Fruit fly (Drosophila melanogaster): Measurements from ENCODE around the gene pira.

The pira gene

DNA sequence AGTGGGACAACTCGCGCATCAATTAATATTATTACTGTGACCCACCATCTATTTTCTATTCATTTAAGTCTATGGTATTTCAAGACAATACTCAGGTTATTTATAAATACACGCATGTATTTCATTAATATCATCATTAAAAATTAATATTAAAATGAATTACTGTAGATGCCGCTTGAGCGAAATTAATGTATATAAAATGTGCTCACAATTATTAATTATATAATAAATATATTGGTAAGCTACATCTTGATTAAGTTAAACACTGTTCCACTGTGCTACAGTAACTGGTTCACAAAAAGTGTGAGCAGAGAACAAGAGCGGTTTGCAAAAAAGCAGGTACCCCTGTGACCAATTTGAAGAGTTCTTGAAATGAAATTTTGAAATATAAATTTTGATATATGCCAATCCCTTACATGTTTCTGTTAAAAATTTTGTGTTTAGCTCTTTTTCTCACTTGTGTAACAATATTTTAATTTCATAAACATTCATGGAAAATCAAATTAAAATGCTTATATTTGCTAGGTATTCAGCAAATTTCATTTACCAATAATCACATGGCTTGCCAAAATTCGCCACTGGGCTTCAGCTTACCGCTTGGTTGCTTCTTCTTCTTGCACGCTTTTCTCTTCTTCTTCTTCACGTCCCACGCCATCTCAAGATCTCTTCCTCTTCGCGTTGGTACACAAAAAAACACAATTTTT is 12.3 kb downstream of the pira start (continued):
- TF ChIP-seq mirr (GFP tag; optimal IDR thresholded peaks at IDR 0.05) = peak; percentile 99
- no peak for TF ChIP-seq CG2129 (GFP tag; IDR thresholded peaks at IDR 0.05; ENCODE audit: partially characterized antibody)
- peak; percentile 95 for TF ChIP-seq Adf1 (GFP tag; IDR thresholded peaks at IDR 0.05)
- TF ChIP-seq CG7839 (tag; optimal IDR thresholded peaks at IDR 0.05) = peak; percentile 100
- TF ChIP-seq CG7372 (GFP tag; IDR thresholded peaks at IDR 0.05) = peak; percentile 100
- TF ChIP-seq Sox102F (GFP tag; optimal IDR thresholded peaks at IDR 0.05) = peak; percentile 100
- TF ChIP-seq CG2116 (GFP tag; optimal IDR thresholded peaks at IDR 0.05) = peak; percentile 95
- peak; percentile 99 for TF ChIP-seq CG4820 (GFP tag; optimal IDR thresholded peaks at IDR 0.05)
- no peak for TF ChIP-seq Trl (optimal IDR thresholded peaks at IDR 0.05)
- peak; percentile 100 for TF ChIP-seq Trl (GFP tag; optimal IDR thresholded peaks at IDR 0.05)
- TF ChIP-seq CG6791 (GFP tag; IDR thresholded peaks at IDR 0.05; ENCODE audit: partially characterized antibody) = 0 out of 3 replicates have a peak, but pooled peaks have one; percentile 50
- TF ChIP-seq ase (GFP tag; IDR thresholded peaks at IDR 0.05) = peak; percentile 99
- peak; percentile 80 for TF ChIP-seq pfk (GFP tag; optimal IDR thresholded peaks at IDR 0.05)
- peak; percentile 99 for TF ChIP-seq CG14710 (tag; optimal IDR thresholded peaks at IDR 0.05)
- peak; percentile 100 for TF ChIP-seq Fer1 (GFP tag; optimal IDR thresholded peaks at IDR 0.05)
- TF ChIP-seq CG5953 (GFP tag; IDR thresholded peaks at IDR 0.05) = peak; percentile 99
- TF ChIP-seq CG2678 (tag; optimal IDR thresholded peaks at IDR 0.05) = peak; percentile 100
- TF ChIP-seq onecut (GFP tag; IDR thresholded peaks at IDR 0.05) = peak; percentile 97
- peak; percentile 100 for TF ChIP-seq klu (GFP tag; IDR thresholded peaks at IDR 0.05)

DNA sequence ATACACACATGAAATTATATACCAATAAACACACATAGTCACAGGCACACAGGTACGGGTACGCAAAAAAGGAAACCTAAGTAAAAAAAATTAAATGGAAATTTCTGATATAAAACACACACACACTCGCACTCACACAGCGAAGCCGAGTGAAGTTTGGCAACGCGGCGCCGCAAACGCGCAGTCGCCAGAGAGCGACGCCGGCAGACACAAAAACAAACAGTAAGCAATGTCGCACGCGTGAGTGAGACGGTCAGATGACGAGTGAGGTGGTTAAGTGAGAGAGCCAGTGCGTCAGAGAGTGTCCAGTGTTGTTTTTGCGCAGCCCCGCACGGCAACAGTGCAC is 12.9 kb downstream of the pira start:
- TF ChIP-seq CG3995 (GFP tag; optimal IDR thresholded peaks at IDR 0.05) = no peak
- TF ChIP-seq CG7745 (tag; optimal IDR thresholded peaks at IDR 0.05) = peak; percentile 42
- no peak for TF ChIP-seq Asciz (GFP tag; optimal IDR thresholded peaks at IDR 0.05)
- peak; percentile 37 for TF ChIP-seq CG4360 (GFP tag; IDR thresholded peaks at IDR 0.05)
- no peak for TF ChIP-seq Doc2 (GFP tag; IDR thresholded peaks at IDR 0.05)
- TF ChIP-seq CG3281 (GFP tag; optimal IDR thresholded peaks at IDR 0.05) = no peak
- no peak for TF ChIP-seq schlank (tag; optimal IDR thresholded peaks at IDR 0.05)
- no peak for TF ChIP-seq CG7963 (GFP tag; IDR thresholded peaks at IDR 0.05; ENCODE audit: partially characterized antibody)
- TF ChIP-seq CG10462 (GFP tag; optimal IDR thresholded peaks at IDR 0.05) = no peak
- no peak for TF ChIP-seq caup (GFP tag; optimal IDR thresholded peaks at IDR 0.05; ENCODE audit: severe bottlenecking)
- TF ChIP-seq cg (GFP tag; optimal IDR thresholded peaks at IDR 0.05) = peak; percentile 89
- TF ChIP-seq chinmo (GFP tag; IDR thresholded peaks at IDR 0.05; ENCODE audit: partially characterized antibody) = peak; percentile 95
- no peak for TF ChIP-seq grn (GFP tag; optimal IDR thresholded peaks at IDR 0.05)
- no peak for TF ChIP-seq CG3065 (GFP tag; optimal IDR thresholded peaks at IDR 0.05)
- TF ChIP-seq CG9437 (GFP tag; optimal IDR thresholded peaks at IDR 0.05) = no peak
- TF ChIP-seq Hr3 (GFP tag; optimal IDR thresholded peaks at IDR 0.05) = no peak
- no peak for TF ChIP-seq stc (GFP tag; IDR thresholded peaks at IDR 0.05)
- TF ChIP-seq CG17385 (GFP tag; optimal IDR thresholded peaks at IDR 0.05) = no peak
- no peak for TF ChIP-seq Awh (GFP tag; IDR thresholded peaks at IDR 0.05)
- no peak for TF ChIP-seq CG10209 (GFP tag; optimal IDR thresholded peaks at IDR 0.05)
- TF ChIP-seq CG31365 (tag; optimal IDR thresholded peaks at IDR 0.05) = no peak
- TF ChIP-seq unc-4 (GFP tag; IDR thresholded peaks at IDR 0.05; ENCODE audit: partially characterized antibody) = 0 out of 2 replicates have a peak, but pooled peaks have one; percentile 9
- no peak for TF ChIP-seq CkIIα-i1 (GFP tag; IDR thresholded peaks at IDR 0.05)
- no peak for TF ChIP-seq CG1647 (GFP tag; optimal IDR thresholded peaks at IDR 0.05)
- no peak for TF ChIP-seq pnt (GFP tag; optimal IDR thresholded peaks at IDR 0.05)
- no peak for TF ChIP-seq CG15514 (GFP tag; optimal IDR thresholded peaks at IDR 0.05)
- no peak for TF ChIP-seq danr (GFP tag; IDR thresholded peaks at IDR 0.05)
- peak; percentile 100 for TF ChIP-seq CG3407 (GFP tag; optimal IDR thresholded peaks at IDR 0.05)
- TF ChIP-seq CG12219 (GFP tag; optimal IDR thresholded peaks at IDR 0.05) = no peak
- no peak for TF ChIP-seq CG9609 (GFP tag; optimal IDR thresholded peaks at IDR 0.05)
- TF ChIP-seq CG14014 (GFP tag; IDR thresholded peaks at IDR 0.05) = no peak

Measured in whole organism, embryonic.